Worm (Caenorhabditis elegans) whole organism, mixed stage, embryonic: Measurements from ENCODE around the gene brf-1.
A peak's percentile ranks its signal among the peaks of the same experiment; 100 is the strongest.

Experiments
- M03D4.4 ChIP-seq: sonication (generic microtip); optimal IDR thresholded peaks from 2 replicates; lab custom pipeline; 2017; ENCODE audit warnings: mild to moderate bottlenecking, missing genetic modification characterization, missing compliant biosample characterization
- bed-3 ChIP-seq: fragments of 200-800 bp; sonication (Bioruptor generic); optimal IDR thresholded peaks from 3 replicates; lab custom pipeline; 2018; ENCODE audit warnings: mild to moderate bottlenecking, missing genetic modification characterization, moderate library complexity, missing compliant biosample characterization
- blmp-1 ChIP-seq: fragments of 150-350 bp; optimal IDR thresholded peaks from 2 replicates; lab custom pipeline; 2014; ENCODE audit warnings: missing biosample characterization, missing genetic modification characterization
- ceh-39 ChIP-seq: fragments of 150-350 bp; optimal IDR thresholded peaks from 2 replicates; lab custom pipeline; 2014; ENCODE audit warnings: missing biosample characterization, missing genetic modification characterization
- ceh-43 ChIP-seq: fragments of 200-800 bp; sonication (Bioruptor generic); optimal IDR thresholded peaks from 2 replicates; lab custom pipeline; 2018; ENCODE audit warnings: mild to moderate bottlenecking, missing genetic modification characterization, moderate library complexity, missing compliant biosample characterization
- ceh-83 ChIP-seq: fragments of 200-800 bp; sonication (Bioruptor generic); optimal IDR thresholded peaks from 2 replicates; lab custom pipeline; 2018; ENCODE audit warnings: mild to moderate bottlenecking, missing genetic modification characterization, missing compliant biosample characterization
- cnd-1 ChIP-seq: fragments of 200-800 bp; sonication (Bioruptor generic); optimal IDR thresholded peaks from 2 replicates; lab custom pipeline; 2018; ENCODE audit warnings: mild to moderate bottlenecking, missing genetic modification characterization, missing compliant biosample characterization
- elt-1 ChIP-seq: sonication (generic microtip); optimal IDR thresholded peaks from 2 replicates; lab custom pipeline; 2017; ENCODE audit warnings: missing genetic modification characterization, mild to moderate bottlenecking, missing compliant biosample characterization, antibody characterized with exemption, moderate library complexity, borderline replicate concordance; ENCODE audit not compliant: insufficient read depth
- elt-3 ChIP-seq: fragments of 150-350 bp; optimal IDR thresholded peaks from 2 replicates; lab custom pipeline; 2014; ENCODE audit warnings: missing biosample characterization, missing genetic modification characterization
- flh-1 ChIP-seq: fragments of 200-800 bp; sonication (Bioruptor generic); optimal IDR thresholded peaks from 2 replicates; lab custom pipeline; 2018; ENCODE audit warnings: mild to moderate bottlenecking, missing genetic modification characterization, moderate library complexity, missing compliant biosample characterization
- ham-2 ChIP-seq: fragments of 200-800 bp; sonication (Bioruptor generic); optimal IDR thresholded peaks from 2 replicates; lab custom pipeline; 2018; ENCODE audit warnings: mild to moderate bottlenecking, missing genetic modification characterization, missing compliant biosample characterization
- hlh-1 ChIP-seq: fragments of 150-350 bp; optimal IDR thresholded peaks from 2 replicates; lab custom pipeline; 2014; ENCODE audit warnings: missing biosample characterization, missing genetic modification reagents, missing genetic modification characterization
- lin-13 ChIP-seq: fragments of 150-350 bp; optimal IDR thresholded peaks from 2 replicates; lab custom pipeline; 2014; ENCODE audit warnings: missing biosample characterization, missing genetic modification characterization
- lin-32 ChIP-seq: fragments of 200-800 bp; sonication (Bioruptor generic); optimal IDR thresholded peaks from 2 replicates; lab custom pipeline; 2018; ENCODE audit warnings: mild to moderate bottlenecking, missing genetic modification characterization, missing compliant biosample characterization
- lsy-2 ChIP-seq: fragments of 150-350 bp; optimal IDR thresholded peaks from 2 replicates; lab custom pipeline; 2014; ENCODE audit warnings: missing biosample characterization, missing genetic modification characterization
- mab-5 ChIP-seq: fragments of 150-350 bp; optimal IDR thresholded peaks from 2 replicates; lab custom pipeline; 2014; ENCODE audit warnings: missing biosample characterization, missing genetic modification characterization
- mep-1 ChIP-seq: fragments of 150-350 bp; optimal IDR thresholded peaks from 2 replicates; lab custom pipeline; 2017; ENCODE audit warnings: missing biosample characterization, missing genetic modification reagents, missing genetic modification characterization, inconsistent platforms
- mls-2 ChIP-seq: sonication (generic microtip); optimal IDR thresholded peaks from 2 replicates; lab custom pipeline; 2016; ENCODE audit warnings: mild to moderate bottlenecking, missing genetic modification characterization, moderate library complexity, missing compliant biosample characterization
- nhr-12 ChIP-seq: fragments of 150-350 bp; optimal IDR thresholded peaks from 2 replicates; lab custom pipeline; 2014; ENCODE audit warnings: missing biosample characterization, missing genetic modification characterization
- nhr-2 ChIP-seq: fragments of 150-350 bp; optimal IDR thresholded peaks from 2 replicates; lab custom pipeline; 2014; ENCODE audit warnings: missing biosample characterization, missing genetic modification characterization
- nhr-237 ChIP-seq: fragments of 150-350 bp; optimal IDR thresholded peaks from 2 replicates; lab custom pipeline; 2014; ENCODE audit warnings: missing biosample characterization, missing genetic modification characterization
- nhr-28 ChIP-seq: fragments of 150-350 bp; optimal IDR thresholded peaks from 2 replicates; lab custom pipeline; 2014; ENCODE audit warnings: missing biosample characterization, missing genetic modification characterization
- nhr-76 ChIP-seq: sonication (generic microtip); optimal IDR thresholded peaks from 2 replicates; lab custom pipeline; 2017; ENCODE audit warnings: missing biosample characterization, missing genetic modification characterization
- pha-4 ChIP-seq: fragments of 150-350 bp; optimal IDR thresholded peaks from 2 replicates; lab custom pipeline; 2018; ENCODE audit warnings: missing biosample characterization, missing genetic modification reagents, missing genetic modification characterization
- sem-2 ChIP-seq: fragments of 200-800 bp; sonication (Bioruptor generic); optimal IDR thresholded peaks from 2 replicates; lab custom pipeline; 2018; ENCODE audit warnings: mild to moderate bottlenecking, missing genetic modification characterization, missing compliant biosample characterization
- snpc-4 ChIP-seq: fragments of 150-350 bp; optimal IDR thresholded peaks from 2 replicates; lab custom pipeline; 2014; ENCODE audit warnings: missing biosample characterization, missing genetic modification characterization
- sptf-1 ChIP-seq: sonication (generic microtip); optimal IDR thresholded peaks from 2 replicates; lab custom pipeline; 2017; ENCODE audit warnings: mild to moderate bottlenecking, missing genetic modification characterization, moderate library complexity, missing compliant biosample characterization
- tbx-8 ChIP-seq: fragments of 200-800 bp; sonication (Bioruptor generic); optimal IDR thresholded peaks from 2 replicates; lab custom pipeline; 2018; ENCODE audit warnings: mild to moderate bottlenecking, missing genetic modification characterization, moderate library complexity, missing compliant biosample characterization
- unc-120 ChIP-seq: sonication (generic microtip); optimal IDR thresholded peaks from 2 replicates; lab custom pipeline; 2017; ENCODE audit warnings: missing genetic modification characterization, missing compliant biosample characterization; ENCODE audit not compliant: poor library complexity, severe bottlenecking
- unc-39 ChIP-seq: fragments of 150-350 bp; optimal IDR thresholded peaks from 2 replicates; lab custom pipeline; 2014; ENCODE audit warnings: missing biosample characterization, missing genetic modification characterization
- zip-8 ChIP-seq: fragments of 150-350 bp; optimal IDR thresholded peaks from 2 replicates; lab custom pipeline; 2014; ENCODE audit warnings: missing biosample characterization, missing genetic modification characterization

brf-1 gene

ce11 chrII:7287709-7288108 lies 17.9 kb upstream of the brf-1 start:
- no peak for TF ChIP-seq lsy-2 (tag; lab: Kevin White, UChicago)
- TF ChIP-seq M03D4.4 = no peak
- TF ChIP-seq ceh-43 (GFP tag; lab: Kevin White, UChicago) = no peak
- TF ChIP-seq elt-1 (tag; lab: Kevin White, UChicago) = no peak
- TF ChIP-seq elt-3 (tag; lab: Kevin White, UChicago) = peak; percentile 73
- TF ChIP-seq unc-39 (tag; lab: Kevin White, UChicago) = no peak
- TF ChIP-seq bed-3 (GFP tag; lab: Kevin White, UChicago) = no peak

- TF ChIP-seq sptf-1 (tag; lab: Kevin White, UChicago) (no peak), lin-13 (tag; lab: Kevin White, UChicago) (no peak), mls-2 (tag; lab: Kevin White, UChicago) (no peak), nhr-2 (no peak), nhr-237 (no peak), unc-120 (tag; lab: Kevin White, UChicago) (no peak), unc-39 (tag; lab: Kevin White, UChicago) (no peak), blmp-1 (no peak), elt-3 (tag; lab: Kevin White, UChicago) (no peak), mab-5 (tag; lab: Kevin White, UChicago) (no peak), ceh-83 (GFP tag; lab: Kevin White, UChicago) (no peak)
Measured at ce11 chrII:7289923-7290476, 15.7 kb upstream of the brf-1 start, which contains the start of gene C30G12.2. C30G12.2 (plus strand) TSS chrII:7290426.

ce11 chrII:7295917-7296316 lies 9.7 kb upstream of the brf-1 start, which contains the start of gene C30G12.6:
C30G12.6 (minus strand) TSS chrII:7296017.
- TF ChIP-seq tbx-8 (GFP tag; lab: Kevin White, UChicago) = no peak
- no peak for TF ChIP-seq hlh-1 (tag; lab: Kevin White, UChicago)
- TF ChIP-seq snpc-4 (tag; lab: Kevin White, UChicago) = no peak
- TF ChIP-seq elt-1 (tag; lab: Kevin White, UChicago) = no peak
- no peak for TF ChIP-seq mls-2 (tag; lab: Kevin White, UChicago)
- no peak for TF ChIP-seq zip-8 (tag; lab: Kevin White, UChicago)
- no peak for TF ChIP-seq nhr-28
- no peak for TF ChIP-seq lsy-2 (tag; lab: Kevin White, UChicago)
- TF ChIP-seq, all 35 proteins: peak for 0

ce11 chrII:7298197-7298682 lies 7.4 kb upstream of the brf-1 start, which contains the start of gene puf-8:
puf-8 (minus strand) TSS chrII:7298247.
- TF ChIP-seq nhr-28 (no peak), flh-1 (GFP tag; lab: Kevin White, UChicago) (no peak), ceh-43 (GFP tag; lab: Kevin White, UChicago) (no peak), cnd-1 (tag; lab: Kevin White, UChicago) (no peak), ceh-83 (GFP tag; lab: Kevin White, UChicago) (no peak), blmp-1 (no peak), sptf-1 (tag; lab: Kevin White, UChicago) (no peak), unc-120 (tag; lab: Kevin White, UChicago) (no peak), unc-39 (tag; lab: Kevin White, UChicago) (no peak), elt-3 (tag; lab: Kevin White, UChicago) (no peak), nhr-12 (no peak), hlh-1 (tag; lab: Kevin White, UChicago) (no peak), pha-4 (no peak), mls-2 (tag; lab: Kevin White, UChicago) (no peak)

ce11 chrII:7299042-7299441 lies 6.6 kb upstream of the brf-1 start, which contains the start of gene C30G12.1:
C30G12.1 (plus strand) TSS chrII:7299342.
- TF ChIP-seq nhr-12 (no peak), nhr-76 (no peak), ceh-83 (GFP tag; lab: Kevin White, UChicago) (no peak), lin-32 (no peak), sem-2 (GFP tag; lab: Kevin White, UChicago) (no peak)

- TF ChIP-seq zip-8 (tag; lab: Kevin White, UChicago) (no peak), sem-2 (GFP tag; lab: Kevin White, UChicago) (no peak), ham-2 (GFP tag; lab: Kevin White, UChicago) (no peak), hlh-1 (tag; lab: Kevin White, UChicago) (peak; percentile 0), mab-5 (tag; lab: Kevin White, UChicago) (no peak), pha-4 (peak; percentile 48), M03D4.4 (peak; percentile 33), ceh-39 (no peak), nhr-237 (no peak), snpc-4 (tag; lab: Kevin White, UChicago) (no peak), mep-1 (tag; lab: Kevin White, UChicago) (peak; percentile 29), cnd-1 (tag; lab: Kevin White, UChicago) (peak; percentile 32), nhr-28 (no peak), lin-13 (tag; lab: Kevin White, UChicago) (peak; percentile 50), flh-1 (GFP tag; lab: Kevin White, UChicago) (no peak), nhr-12 (no peak)
Measured at ce11 chrII:7301670-7302151, 3.9 kb upstream of the brf-1 start, which contains the start of gene cul-4. cul-4 (plus strand) TSS chrII:7302101.
